Fruit fly (Drosophila melanogaster) whole organism, embryonic: ENCODE measurements around the gene CG10959.

Source experiments
- ATbp ChIP-seq: fragments of 200-800 bp; sonication (Bioruptor generic); optimal IDR thresholded peaks from 2 replicates; lab custom pipeline; 2017; ENCODE audit warnings: missing biosample characterization, mild to moderate bottlenecking, missing genetic modification characterization, missing genetic modification reagents
- BEAF-32 ChIP-seq: fragments of 200-800 bp; sonication (Bioruptor generic); optimal IDR thresholded peaks from 3 replicates; lab custom pipeline; 2017; ENCODE audit warnings: missing biosample characterization, missing genetic modification characterization, mild to moderate bottlenecking, moderate library complexity, missing genetic modification reagents
- CG12155 ChIP-seq: fragments of 200-800 bp; sonication (Bioruptor generic); optimal IDR thresholded peaks from 3 replicates; lab custom pipeline; 2016; ENCODE audit warnings: missing biosample characterization, missing genetic modification characterization
- CG12391 ChIP-seq: fragments of 200-800 bp; sonication (Bioruptor generic); optimal IDR thresholded peaks from 3 replicates; lab custom pipeline; 2018; ENCODE audit warnings: missing biosample characterization, mild to moderate bottlenecking, missing genetic modification characterization, moderate library complexity
- CG12659 ChIP-seq: fragments of 200-800 bp; sonication (Bioruptor generic); optimal IDR thresholded peaks from 3 replicates; lab custom pipeline; 2017; ENCODE audit warnings: mild to moderate bottlenecking, missing biosample characterization, missing genetic modification reagents, missing genetic modification characterization
- CG14050 ChIP-seq: fragments of 200-800 bp; sonication (Bioruptor generic); IDR thresholded peaks from 3 replicates; pipeline ENCODE4 v1.3.6; 2022; ENCODE audit warnings: missing biosample characterization, missing genetic modification characterization
- CG15269 ChIP-seq: fragments of 200-800 bp; sonication (Bioruptor generic); optimal IDR thresholded peaks from 2 replicates; lab custom pipeline; 2018; ENCODE audit warnings: missing biosample characterization, mild to moderate bottlenecking, missing genetic modification characterization, moderate library complexity
- CG16813 ChIP-seq: fragments of 200-800 bp; sonication (Bioruptor generic); IDR thresholded peaks from 3 replicates; pipeline ENCODE4 v1.3.6; 2022; ENCODE audit warnings: missing biosample characterization, missing genetic modification characterization; ENCODE audit not compliant: partially characterized antibody
- CG17829 ChIP-seq: fragments of 200-800 bp; optimal IDR thresholded peaks from 2 replicates; lab custom pipeline; 2019; ENCODE audit warnings: missing biosample characterization, mild to moderate bottlenecking, missing genetic modification characterization, moderate library complexity
- CG30431 ChIP-seq: fragments of 200-800 bp; sonication (Bioruptor generic); optimal IDR thresholded peaks from 2 replicates; lab custom pipeline; 2017; ENCODE audit warnings: missing biosample characterization, missing genetic modification characterization
- CG31388 ChIP-seq: fragments of 200-800 bp; sonication (Bioruptor generic); optimal IDR thresholded peaks from 2 replicates; lab custom pipeline; 2016; ENCODE audit warnings: missing biosample characterization, missing genetic modification characterization
- CG3407 ChIP-seq: fragments of 200-800 bp; sonication (Bioruptor generic); optimal IDR thresholded peaks from 2 replicates; lab custom pipeline; 2018; ENCODE audit warnings: missing biosample characterization, mild to moderate bottlenecking, missing genetic modification characterization
- CG34376 ChIP-seq: fragments of 200-800 bp; sonication (Bioruptor generic); optimal IDR thresholded peaks from 2 replicates; lab custom pipeline; 2018; ENCODE audit warnings: missing biosample characterization, mild to moderate bottlenecking, missing genetic modification characterization
- CG4617 ChIP-seq: fragments of 200-800 bp; sonication (Bioruptor generic); optimal IDR thresholded peaks from 3 replicates; lab custom pipeline; 2016; ENCODE audit warnings: missing biosample characterization, missing genetic modification characterization, borderline replicate concordance
- CG6654 ChIP-seq: fragments of 200-800 bp; sonication (Bioruptor generic); optimal IDR thresholded peaks from 2 replicates; lab custom pipeline; 2017; ENCODE audit warnings: missing biosample characterization, mild to moderate bottlenecking, missing genetic modification characterization
- CG6791 ChIP-seq: fragments of 200-800 bp; sonication (Bioruptor generic); IDR thresholded peaks from 3 replicates; pipeline ENCODE4 v1.3.6; 2022; ENCODE audit warnings: missing biosample characterization, missing genetic modification characterization; ENCODE audit not compliant: partially characterized antibody
- CG7839 ChIP-seq: fragments of 200-800 bp; sonication (Bioruptor generic); optimal IDR thresholded peaks from 3 replicates; lab custom pipeline; 2018; ENCODE audit warnings: missing biosample characterization, mild to moderate bottlenecking, missing genetic modification characterization, moderate library complexity
- CG9817 ChIP-seq: fragments of 200-800 bp; sonication (Bioruptor generic); optimal IDR thresholded peaks from 2 replicates; lab custom pipeline; 2018; ENCODE audit warnings: missing biosample characterization, mild to moderate bottlenecking, missing genetic modification characterization, moderate library complexity
- CG9876 ChIP-seq: fragments of 200-800 bp; sonication (Bioruptor generic); optimal IDR thresholded peaks from 2 replicates; lab custom pipeline; 2016; ENCODE audit warnings: missing biosample characterization, missing genetic modification characterization
- Camta ChIP-seq: fragments of 200-800 bp; sonication (Bioruptor generic); optimal IDR thresholded peaks from 2 replicates; lab custom pipeline; 2016; ENCODE audit warnings: missing biosample characterization, missing genetic modification characterization
- Dip3 ChIP-seq: fragments of 200-800 bp; sonication (Bioruptor generic); optimal IDR thresholded peaks from 3 replicates; lab custom pipeline; 2016; ENCODE audit warnings: missing biosample characterization, missing genetic modification characterization
- Dll ChIP-seq: fragments of 200-800 bp; sonication (Bioruptor generic); IDR thresholded peaks from 4 replicates; pipeline ENCODE4 v1.3.6; 2022; ENCODE audit warnings: missing biosample characterization, missing genetic modification characterization; ENCODE audit not compliant: partially characterized antibody
- Dp ChIP-seq: fragments of 200-800 bp; sonication (Bioruptor generic); optimal IDR thresholded peaks from 2 replicates; lab custom pipeline; 2018; ENCODE audit warnings: missing biosample characterization, mild to moderate bottlenecking, missing genetic modification characterization, moderate library complexity
- HLH4C ChIP-seq: fragments of 200-800 bp; sonication (Bioruptor generic); IDR thresholded peaks from 3 replicates; pipeline ENCODE4 v1.3.6; 2022; ENCODE audit warnings: missing biosample characterization, missing genetic modification characterization; ENCODE audit not compliant: partially characterized antibody
- Hr3 ChIP-seq: fragments of 200-800 bp; sonication (Bioruptor generic); optimal IDR thresholded peaks from 3 replicates; lab custom pipeline; 2016; ENCODE audit warnings: missing biosample characterization, missing genetic modification characterization
- MBD-R2 ChIP-seq: fragments of 200-800 bp; sonication (Bioruptor generic); IDR thresholded peaks from 2 replicates; pipeline ENCODE4 v1.3.6; 2022; ENCODE audit warnings: missing biosample characterization, missing genetic modification characterization
- bbx ChIP-seq: fragments of 200-800 bp; sonication (Bioruptor generic); IDR thresholded peaks from 2 replicates; pipeline ENCODE4 v1.3.6; 2022; ENCODE audit warnings: missing biosample characterization, missing genetic modification characterization; ENCODE audit not compliant: partially characterized antibody
- bcd ChIP-seq: fragments of 200-800 bp; sonication (Bioruptor generic); optimal IDR thresholded peaks from 2 replicates; lab custom pipeline; 2017; ENCODE audit warnings: missing biosample characterization, mild to moderate bottlenecking, missing genetic modification characterization
- chm ChIP-seq: fragments of 200-800 bp; sonication (Bioruptor generic); IDR thresholded peaks from 2 replicates; pipeline ENCODE4 v1.3.6; 2022; ENCODE audit warnings: missing biosample characterization, missing genetic modification characterization
- ems ChIP-seq: fragments of 200-800 bp; sonication (Bioruptor generic); optimal IDR thresholded peaks from 3 replicates; lab custom pipeline; 2016; ENCODE audit warnings: missing biosample characterization, missing genetic modification characterization
- gce ChIP-seq: fragments of 200-800 bp; sonication (Bioruptor generic); IDR thresholded peaks from 3 replicates; pipeline ENCODE4 v1.3.6; 2022; ENCODE audit warnings: missing biosample characterization, missing genetic modification characterization
- lab ChIP-seq: fragments of 200-800 bp; sonication (Bioruptor generic); optimal IDR thresholded peaks from 3 replicates; lab custom pipeline; 2017; ENCODE audit warnings: missing biosample characterization, missing genetic modification characterization, mild to moderate bottlenecking, moderate library complexity, missing genetic modification reagents
- phol ChIP-seq: fragments of 200-800 bp; sonication (Bioruptor generic); optimal IDR thresholded peaks from 3 replicates; lab custom pipeline; 2018; ENCODE audit warnings: missing biosample characterization, mild to moderate bottlenecking, missing genetic modification characterization, moderate library complexity
- sqz ChIP-seq: fragments of 200-800 bp; sonication (Bioruptor generic); optimal IDR thresholded peaks from 3 replicates; lab custom pipeline; 2018; ENCODE audit warnings: missing biosample characterization, mild to moderate bottlenecking, missing genetic modification characterization
- ssp ChIP-seq: fragments of 200-800 bp; sonication (Bioruptor generic); IDR thresholded peaks from 2 replicates; pipeline ENCODE4 v1.3.6; 2022; ENCODE audit warnings: missing biosample characterization, missing genetic modification characterization
- vnd ChIP-seq: fragments of 200-800 bp; sonication (Bioruptor generic); IDR thresholded peaks from 3 replicates; pipeline ENCODE4 v1.3.6; 2022; ENCODE audit warnings: missing biosample characterization, missing genetic modification characterization; ENCODE audit not compliant: partially characterized antibody

CG10959 gene

DNA sequence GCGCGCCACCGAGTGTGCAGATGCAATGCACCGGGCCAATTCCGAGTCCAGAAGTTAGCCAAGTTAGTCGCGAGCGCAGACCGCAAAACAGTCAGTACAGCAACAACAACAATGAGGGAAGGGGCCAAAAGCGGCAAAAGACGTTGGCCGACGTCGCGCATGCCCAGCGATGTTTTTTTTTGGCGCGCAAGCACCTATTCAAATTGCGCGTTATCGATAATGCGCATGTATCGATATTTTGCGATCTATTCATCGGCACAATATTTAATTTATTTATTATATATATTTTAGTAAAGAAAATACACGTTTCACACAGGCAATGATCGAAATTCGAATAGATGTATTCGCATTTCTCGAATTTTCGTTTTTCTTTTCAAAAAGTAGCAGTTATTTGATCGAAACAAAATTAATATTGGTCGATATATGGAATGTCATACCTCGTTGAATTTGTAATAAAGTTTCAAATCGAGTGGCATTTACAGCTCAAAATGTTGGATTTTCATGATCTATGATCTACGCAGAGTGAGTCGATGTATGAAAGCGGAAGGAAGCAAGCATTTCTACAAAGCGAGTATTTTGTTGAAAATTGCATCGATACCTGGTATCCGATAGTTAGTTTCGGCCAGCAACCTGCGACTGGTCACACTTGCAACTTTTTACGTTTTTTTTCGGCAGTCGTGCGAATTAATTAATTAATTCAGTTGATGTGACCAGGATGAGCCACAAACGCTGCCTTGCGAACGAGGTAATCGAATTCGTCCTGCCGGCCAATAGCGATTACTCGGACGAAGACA is 19.2 kb upstream of the CG10959 start, which contains the start of gene CG2116 (continued):
- TF ChIP-seq Hr3 (GFP tag; lab: Kevin White, UChicago) (no peak), CG31388 (GFP tag; lab: Kevin White, UChicago) (no peak), CG9876 (GFP tag; lab: Kevin White, UChicago) (no peak), bcd (GFP tag; lab: Kevin White, UChicago) (no peak), CG14050 (GFP tag; lab: Robert Waterston, UW) (no peak), CG15269 (tag; lab: Kevin White, UChicago) (no peak), ems (GFP tag; lab: Kevin White, UChicago) (no peak), CG6654 (GFP tag; lab: Kevin White, UChicago) (no peak), CG9817 (tag; lab: Kevin White, UChicago) (no peak), CG6791 (GFP tag; lab: Robert Waterston, UW) (peak; percentile 64), MBD-R2 (GFP tag; lab: Robert Waterston, UW) (peak; percentile 47), CG4617 (GFP tag; lab: Kevin White, UChicago) (peak; percentile 48), Dip3 (GFP tag; lab: Kevin White, UChicago) (no peak), CG16813 (GFP tag; lab: Robert Waterston, UW) (peak; percentile 79), bbx (GFP tag; lab: Robert Waterston, UW) (peak; percentile 63), CG7839 (no peak), CG12659 (GFP tag; lab: Kevin White, UChicago) (peak; percentile 51), HLH4C (GFP tag; lab: Robert Waterston, UW) (peak; percentile 63; the same call in 2 of the 3 replicates), sqz (GFP tag; lab: Kevin White, UChicago) (peak; percentile 66), CG17829 (tag; lab: Kevin White, UChicago) (peak; percentile 3), chm (GFP tag; lab: Robert Waterston, UW) (no peak), CG12155 (GFP tag; lab: Kevin White, UChicago) (no peak), Camta (GFP tag; lab: Kevin White, UChicago) (no peak), CG34376 (no peak), lab (GFP tag; lab: Kevin White, UChicago) (no peak), Dp (GFP tag; lab: Kevin White, UChicago) (peak; percentile 74), Dll (GFP tag; lab: Robert Waterston, UW) (peak; percentile 79), vnd (GFP tag; lab: Robert Waterston, UW) (peak; percentile 72), BEAF-32 (GFP tag; lab: Kevin White, UChicago) (peak; percentile 85), CG12391 (tag; lab: Kevin White, UChicago) (peak; percentile 22), ssp (GFP tag; lab: Robert Waterston, UW) (peak; percentile 57; the same call in 1 of the 2 replicates), CG30431 (GFP tag; lab: Kevin White, UChicago) (no peak), gce (no peak), ATbp (no peak), phol (tag; lab: Kevin White, UChicago) (peak; percentile 30), CG3407 (GFP tag; lab: Kevin White, UChicago) (no peak)
